Worm (Caenorhabditis elegans) whole organism, L1 larva: ENCODE data around the gene Y41D4B.15.

Experiments
- ama-1 ChIP-seq: fragments of 150-350 bp; optimal IDR thresholded peaks from 2 replicates; lab custom pipeline; 2014
- blmp-1 ChIP-seq: fragments of 150-350 bp; optimal IDR thresholded peaks from 2 replicates; lab custom pipeline; 2014; ENCODE audit warnings: missing biosample characterization, missing genetic modification characterization
- ceh-90 ChIP-seq: sonication (generic microtip); optimal IDR thresholded peaks from 2 replicates; lab custom pipeline; 2016; ENCODE audit warnings: missing genetic modification characterization, missing compliant biosample characterization
- efl-3 ChIP-seq: fragments of 200-800 bp; sonication (Bioruptor generic); optimal IDR thresholded peaks from 2 replicates; lab custom pipeline; 2018; ENCODE audit warnings: mild to moderate bottlenecking, missing genetic modification characterization, missing compliant biosample characterization
- egl-27 ChIP-seq, 2 experiments: fragments of 150-350 bp in 1 of 2; sonication (generic microtip); optimal IDR thresholded peaks; 3 replicates each; lab custom pipeline; 2017 to 2018; ENCODE audit warnings: missing biosample characterization in 2 of 2, missing genetic modification characterization in 2 of 2, missing genetic modification reagents in 2 of 2
- elt-2 ChIP-seq: sonication (generic microtip); optimal IDR thresholded peaks from 2 replicates; lab custom pipeline; 2016; ENCODE audit warnings: missing genetic modification characterization, mild to moderate bottlenecking, inconsistent platforms, missing compliant biosample characterization, missing genetic modification reagents
- hlh-17 ChIP-seq: fragments of 200-800 bp; sonication (Bioruptor generic); optimal IDR thresholded peaks from 2 replicates; lab custom pipeline; 2018; ENCODE audit warnings: missing genetic modification characterization, mild to moderate bottlenecking, missing compliant biosample characterization, moderate library complexity, borderline replicate concordance
- nhr-12 ChIP-seq: sonication (generic microtip); optimal IDR thresholded peaks from 2 replicates; lab custom pipeline; 2017; ENCODE audit warnings: missing biosample characterization, missing genetic modification characterization
- nhr-71 ChIP-seq: sonication (generic microtip); optimal IDR thresholded peaks from 2 replicates; lab custom pipeline; 2016; ENCODE audit warnings: mild to moderate bottlenecking, missing genetic modification characterization, moderate library complexity, missing compliant biosample characterization
- snu-23 ChIP-seq: sonication (generic microtip); optimal IDR thresholded peaks from 2 replicates; lab custom pipeline; 2016; ENCODE audit warnings: missing genetic modification characterization, missing compliant biosample characterization
- sptf-1 ChIP-seq: fragments of 150-350 bp; optimal IDR thresholded peaks from 2 replicates; lab custom pipeline; 2014; ENCODE audit warnings: missing biosample characterization, missing genetic modification characterization
- unc-62 ChIP-seq: fragments of 150-350 bp; optimal IDR thresholded peaks from 2 replicates; lab custom pipeline; 2014; ENCODE audit warnings: missing biosample characterization, missing genetic modification reagents, missing genetic modification characterization
- zag-1 ChIP-seq: fragments of 150-350 bp; optimal IDR thresholded peaks from 2 replicates; lab custom pipeline; 2014; ENCODE audit warnings: missing biosample characterization, missing genetic modification characterization

- TF ChIP-seq hlh-17 (GFP tag; lab: Kevin White, UChicago) (no peak), blmp-1 (no peak), unc-62 (no peak), sptf-1 (tag; lab: Kevin White, UChicago) (no peak), elt-2 (tag; lab: Kevin White, UChicago) (no peak), efl-3 (no peak), ama-1 (lab: Kevin White, UChicago) (no peak), ceh-90 (tag; lab: Kevin White, UChicago) (no peak), egl-27 (tag; optimal IDR thresholded peaks at IDR 0.05; lab: Kevin White, UChicago) (no peak), nhr-12 (no peak), nhr-71 (tag; lab: Kevin White, UChicago) (no peak), zag-1 (tag; lab: Kevin White, UChicago) (no peak), snu-23 (GFP tag; lab: Kevin White, UChicago) (no peak)
Observed at ce11 chrIV:1514415-1514814, 49.5 kb upstream of the Y41D4B.15 start.
